Fruit fly (Drosophila melanogaster) whole organism, adult: ENCODE measurements around the gene CG5968.

Source experiments
- CG11617 ChIP-seq: fragments of 200-800 bp; sonication (Bioruptor generic); optimal IDR thresholded peaks from 2 replicates; lab custom pipeline; 2017; ENCODE audit warnings: mild to moderate bottlenecking, missing biosample characterization, missing genetic modification reagents, missing genetic modification characterization
- CG12768 ChIP-seq: fragments of 200-800 bp; sonication (Bioruptor generic); optimal IDR thresholded peaks from 2 replicates; lab custom pipeline; 2017; ENCODE audit warnings: missing biosample characterization, missing genetic modification characterization, mild to moderate bottlenecking, moderate library complexity, missing genetic modification reagents
- CG14711 ChIP-seq: fragments of 200-800 bp; sonication (Bioruptor generic); optimal IDR thresholded peaks from 2 replicates; lab custom pipeline; 2018; ENCODE audit warnings: missing biosample characterization, mild to moderate bottlenecking, missing genetic modification characterization, moderate library complexity
- CG1620 ChIP-seq: fragments of 200-800 bp; sonication (Bioruptor generic); optimal IDR thresholded peaks from 2 replicates; lab custom pipeline; 2016; ENCODE audit warnings: missing biosample characterization, missing genetic modification characterization
- CG33017 ChIP-seq: fragments of 200-800 bp; sonication (Bioruptor generic); optimal IDR thresholded peaks from 2 replicates; lab custom pipeline; 2018; ENCODE audit warnings: missing biosample characterization, mild to moderate bottlenecking, missing genetic modification characterization, moderate library complexity
- CG5204 ChIP-seq: fragments of 200-800 bp; sonication (Bioruptor generic); optimal IDR thresholded peaks from 2 replicates; lab custom pipeline; 2016; ENCODE audit warnings: missing biosample characterization, missing genetic modification characterization
- CG7045 ChIP-seq: fragments of 200-800 bp; sonication (Bioruptor generic); optimal IDR thresholded peaks from 2 replicates; lab custom pipeline; 2017; ENCODE audit warnings: missing biosample characterization, mild to moderate bottlenecking, missing genetic modification characterization
- CG7101 ChIP-seq: fragments of 200-800 bp; sonication (Bioruptor generic); optimal IDR thresholded peaks from 2 replicates; lab custom pipeline; 2018; ENCODE audit warnings: missing biosample characterization, mild to moderate bottlenecking, missing genetic modification characterization, moderate library complexity
- Clk ChIP-seq: fragments of 200-800 bp; sonication (Bioruptor generic); optimal IDR thresholded peaks from 2 replicates; lab custom pipeline; 2017; ENCODE audit warnings: missing biosample characterization, missing genetic modification characterization
- Crg-1 ChIP-seq: fragments of 200-800 bp; sonication (Bioruptor generic); optimal IDR thresholded peaks from 2 replicates; lab custom pipeline; 2016; ENCODE audit warnings: missing biosample characterization, missing genetic modification characterization
- Hr96 ChIP-seq: fragments of 200-800 bp; sonication (Bioruptor generic); optimal IDR thresholded peaks from 2 replicates; lab custom pipeline; 2016; ENCODE audit warnings: missing biosample characterization, missing genetic modification characterization
- Mnt ChIP-seq: fragments of 200-800 bp; sonication (Bioruptor generic); optimal IDR thresholded peaks from 2 replicates; lab custom pipeline; 2016; ENCODE audit warnings: missing biosample characterization, mild to moderate bottlenecking, missing genetic modification characterization
- bab1 ChIP-seq: fragments of 200-800 bp; sonication (Bioruptor generic); optimal IDR thresholded peaks from 3 replicates; lab custom pipeline; 2019; ENCODE audit warnings: missing biosample characterization, mild to moderate bottlenecking, missing genetic modification characterization, moderate library complexity
- cic ChIP-seq: fragments of 200-800 bp; sonication (Bioruptor generic); optimal IDR thresholded peaks from 2 replicates; lab custom pipeline; 2017; ENCODE audit warnings: missing biosample characterization, mild to moderate bottlenecking, missing genetic modification characterization, moderate library complexity
- cnc ChIP-seq, 2 experiments: fragments of >200 bp; optimal IDR thresholded peaks; 2 replicates each; lab custom pipeline; 2017
- kay ChIP-seq: fragments of 200-800 bp; sonication (Bioruptor generic); peaks from one replicate; lab custom pipeline; 2016; ENCODE audit warnings: missing biosample characterization, missing genetic modification characterization, borderline replicate concordance
- ovo ChIP-seq: fragments of 200-800 bp; sonication (Bioruptor generic); optimal IDR thresholded peaks from 2 replicates; lab custom pipeline; 2016; ENCODE audit warnings: missing biosample characterization, missing genetic modification characterization
- pad ChIP-seq: fragments of 200-800 bp; sonication (Bioruptor generic); optimal IDR thresholded peaks from 3 replicates; lab custom pipeline; 2017; ENCODE audit warnings: missing biosample characterization, missing genetic modification characterization, mild to moderate bottlenecking, moderate library complexity, missing genetic modification reagents
- tj ChIP-seq: fragments of 200-800 bp; sonication (Bioruptor generic); optimal IDR thresholded peaks from 3 replicates; lab custom pipeline; 2017; ENCODE audit warnings: missing biosample characterization, mild to moderate bottlenecking, missing genetic modification characterization, moderate library complexity
- toe ChIP-seq: fragments of 200-800 bp; sonication (Bioruptor generic); optimal IDR thresholded peaks from 2 replicates; lab custom pipeline; 2016; ENCODE audit warnings: missing biosample characterization, missing genetic modification characterization

The CG5968 gene

dm6 chr2L:16543894-16544293 lies 5.9 kb downstream of the CG5968 start:
- no peak for TF ChIP-seq ovo
- TF ChIP-seq kay: peak; percentile 74

DNA sequence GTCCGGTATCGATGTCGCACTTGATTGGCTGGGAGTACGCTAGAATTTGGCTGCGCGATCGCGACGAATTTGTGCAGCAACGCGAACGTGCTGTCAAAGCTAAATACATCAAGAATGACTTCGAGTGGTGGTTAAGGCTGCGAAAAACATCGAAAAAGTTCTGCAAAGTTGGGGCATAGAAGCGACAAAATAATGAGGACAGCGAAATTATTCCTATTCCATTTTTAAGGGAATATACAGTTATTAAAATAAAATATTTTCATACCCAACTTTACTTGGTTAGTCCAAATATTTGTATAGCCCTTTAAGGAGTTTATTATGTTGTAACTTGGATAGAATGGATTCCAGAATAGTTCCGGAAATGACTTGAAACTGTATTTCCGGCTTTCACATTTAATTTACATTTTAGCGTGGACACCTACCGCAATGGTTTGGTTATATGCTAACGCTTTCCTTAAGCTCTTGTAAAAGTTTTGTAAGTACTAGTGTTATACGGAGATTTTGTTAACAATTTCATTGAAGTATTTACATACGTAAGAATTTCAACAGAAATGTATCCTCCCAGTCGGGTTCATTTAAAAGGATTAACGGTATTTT lies 6.7 kb downstream of the CG5968 start:
- TF ChIP-seq Crg-1 (GFP tag; lab: Kevin White, UChicago) (peak; percentile 82), cnc (optimal IDR thresholded peaks at IDR 0.05; lab: Kevin White, UChicago) (no peak), Mnt (GFP tag; lab: Kevin White, UChicago) (peak; percentile 57), pad (GFP tag; lab: Kevin White, UChicago) (peak; percentile 70), CG12768 (GFP tag; lab: Kevin White, UChicago) (peak; percentile 37), tj (GFP tag; lab: Kevin White, UChicago) (peak; percentile 49), CG11617 (peak; percentile 73), ovo (peak; percentile 84), bab1 (no peak), cic (no peak), CG7101 (tag; lab: Kevin White, UChicago) (peak; percentile 87), toe (GFP tag; lab: Kevin White, UChicago) (no peak), CG1620 (GFP tag; lab: Kevin White, UChicago) (peak; percentile 82), Clk (GFP tag; lab: Kevin White, UChicago) (no peak), CG14711 (peak; percentile 56), kay (peak; percentile 51), CG7045 (no peak), CG5204 (GFP tag; lab: Kevin White, UChicago) (peak; percentile 69), Hr96 (GFP tag; lab: Kevin White, UChicago) (peak; percentile 3), CG33017 (tag; lab: Kevin White, UChicago) (peak; percentile 49)

- no peak for TF ChIP-seq CG12768 (GFP tag; lab: Kevin White, UChicago)
- TF ChIP-seq Hr96 (GFP tag; lab: Kevin White, UChicago): no peak
- TF ChIP-seq cnc (optimal IDR thresholded peaks at IDR 0.05; lab: Kevin White, UChicago): no peak
- TF ChIP-seq CG14711: no peak
- no peak for TF ChIP-seq Crg-1 (GFP tag; lab: Kevin White, UChicago)
- TF ChIP-seq bab1: no peak
- TF ChIP-seq CG7101 (tag; lab: Kevin White, UChicago): no peak
- no peak for TF ChIP-seq Clk (GFP tag; lab: Kevin White, UChicago)
- no peak for TF ChIP-seq CG11617
- no peak for TF ChIP-seq ovo
- no peak for TF ChIP-seq toe (GFP tag; lab: Kevin White, UChicago)
- TF ChIP-seq CG5204 (GFP tag; lab: Kevin White, UChicago): no peak
- TF ChIP-seq pad (GFP tag; lab: Kevin White, UChicago): no peak
- TF ChIP-seq CG7045: no peak
- no peak for TF ChIP-seq Mnt (GFP tag; lab: Kevin White, UChicago)
- no peak for TF ChIP-seq tj (GFP tag; lab: Kevin White, UChicago)
- TF ChIP-seq kay: no peak
- no peak for TF ChIP-seq CG1620 (GFP tag; lab: Kevin White, UChicago)
- TF ChIP-seq CG33017 (tag; lab: Kevin White, UChicago): no peak
These were observed 7.5 kb downstream of the CG5968 start, which contains the start of gene CG31816 for dm6 chr2L:16542246-16542645. Gene CG31816 (plus strand): TSS chr2L:16542546.

DNA sequence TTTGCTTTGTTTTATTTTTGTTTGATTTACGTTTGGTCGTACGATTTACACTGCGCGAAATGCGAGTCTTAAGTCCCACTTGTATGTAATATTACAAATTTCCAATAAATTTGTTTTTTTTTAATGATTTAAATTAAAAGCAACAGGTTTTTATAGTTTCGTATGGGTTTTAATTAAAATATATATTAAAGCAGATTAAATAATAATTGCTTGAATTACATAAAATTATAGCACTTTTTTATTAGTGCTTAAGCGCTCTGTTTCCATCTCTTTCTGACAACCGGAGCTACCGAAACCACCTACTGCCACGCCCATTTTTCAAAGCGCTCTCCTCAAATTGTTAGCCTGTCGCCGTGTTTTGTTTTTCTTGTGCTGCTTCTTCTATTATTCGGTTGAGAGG lies 8.0 kb downstream of the CG5968 start:
- TF ChIP-seq bab1: no peak

DNA sequence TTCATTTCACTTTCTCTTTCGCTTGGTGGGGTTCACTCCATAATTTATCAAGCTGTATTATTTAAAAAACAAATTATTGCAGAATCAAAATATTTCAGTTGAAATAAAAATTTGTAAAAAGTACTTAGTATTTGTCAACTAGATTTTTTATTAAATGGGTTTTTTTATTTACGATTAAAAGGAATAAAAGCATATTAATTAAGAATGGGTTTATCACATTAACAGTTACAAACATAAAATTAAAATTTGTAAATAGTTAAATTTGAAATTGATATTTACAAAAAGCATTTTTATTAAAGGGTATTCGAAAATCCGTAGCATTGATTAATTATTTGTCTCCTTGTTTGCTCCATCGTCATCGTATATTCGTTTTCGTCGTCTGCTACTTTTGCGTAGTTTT lies 8.4 kb downstream of the CG5968 start:
- TF ChIP-seq CG7045 (no peak), toe (GFP tag; lab: Kevin White, UChicago) (no peak), Hr96 (GFP tag; lab: Kevin White, UChicago) (no peak), ovo (no peak), Clk (GFP tag; lab: Kevin White, UChicago) (no peak), CG12768 (GFP tag; lab: Kevin White, UChicago) (no peak), Crg-1 (GFP tag; lab: Kevin White, UChicago) (no peak), kay (no peak), cic (no peak), CG11617 (no peak), bab1 (no peak), CG1620 (GFP tag; lab: Kevin White, UChicago) (no peak), cnc (optimal IDR thresholded peaks at IDR 0.05; lab: Kevin White, UChicago) (no peak), Mnt (GFP tag; lab: Kevin White, UChicago) (no peak), tj (GFP tag; lab: Kevin White, UChicago) (no peak), pad (GFP tag; lab: Kevin White, UChicago) (no peak), CG33017 (tag; lab: Kevin White, UChicago) (no peak), CG14711 (no peak), CG5204 (GFP tag; lab: Kevin White, UChicago) (no peak)

DNA sequence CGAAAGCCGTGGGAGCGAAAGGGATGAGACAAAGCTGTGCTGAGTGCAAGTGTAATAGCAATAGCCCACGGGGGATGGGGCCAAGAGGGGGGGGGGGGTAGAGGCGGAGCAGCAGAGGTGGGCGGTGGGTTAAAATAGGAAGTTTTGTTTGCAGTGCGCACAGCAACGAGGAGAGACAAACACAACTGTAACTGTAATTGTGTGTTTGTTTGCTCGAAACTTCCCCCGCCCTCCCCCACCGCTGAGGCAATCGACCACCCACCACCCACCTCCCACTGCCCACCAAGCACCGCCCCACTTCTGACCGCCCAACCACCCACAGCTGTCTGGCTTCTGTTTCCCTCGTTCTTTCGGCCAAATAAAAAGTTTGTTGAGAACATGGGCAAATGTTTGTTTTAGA lies 9.0 kb downstream of the CG5968 start:
- no peak for TF ChIP-seq cic
- no peak for TF ChIP-seq pad (GFP tag; lab: Kevin White, UChicago)
- TF ChIP-seq ovo: no peak
- TF ChIP-seq Hr96 (GFP tag; lab: Kevin White, UChicago): no peak
- TF ChIP-seq CG14711: no peak
- TF ChIP-seq CG7045: no peak
- TF ChIP-seq Clk (GFP tag; lab: Kevin White, UChicago): no peak
- TF ChIP-seq CG1620 (GFP tag; lab: Kevin White, UChicago): no peak
- TF ChIP-seq bab1: no peak
- no peak for TF ChIP-seq toe (GFP tag; lab: Kevin White, UChicago)
- TF ChIP-seq CG7101 (tag; lab: Kevin White, UChicago): no peak
- TF ChIP-seq Mnt (GFP tag; lab: Kevin White, UChicago): no peak
- TF ChIP-seq CG12768 (GFP tag; lab: Kevin White, UChicago): no peak
